Worm (Caenorhabditis elegans): ENCODE results near the gene best-19.

best-19 gene

ce11 chrIV:274185-274584 lies 9.3 kb upstream of the best-19 start, which contains the start of gene sma-10:
Gene sma-10 (plus strand): TSS chrIV:274420.
- TF ChIP-seq unc-39 (tag; optimal IDR thresholded peaks at IDR 0.05) (no peak), drap-1 (GFP tag; optimal IDR thresholded peaks at IDR 0.05) (no peak), ztf-11 (tag; optimal IDR thresholded peaks at IDR 0.05) (no peak), nhr-2 (tag; optimal IDR thresholded peaks at IDR 0.05) (no peak)

DNA sequence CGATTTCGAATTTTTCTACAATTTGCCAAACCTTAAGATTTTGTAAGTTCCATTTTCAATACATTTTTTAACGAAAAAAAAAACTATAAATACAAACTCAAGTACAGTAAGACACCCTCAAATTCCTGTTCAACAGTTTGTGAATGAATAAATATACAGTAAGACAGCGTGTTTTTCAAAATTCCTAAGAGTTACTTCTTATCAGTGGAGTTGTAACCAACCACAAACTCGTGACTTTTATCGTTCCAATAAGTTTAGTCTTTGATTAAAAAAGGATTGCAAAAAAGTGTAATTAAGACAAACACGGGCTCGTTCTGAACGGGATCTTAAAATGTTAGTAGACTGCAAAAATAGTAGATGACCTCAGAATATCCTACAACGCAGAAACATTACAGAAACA lies 8.3 kb upstream of the best-19 start:
- no peak for TF ChIP-seq mep-1 (tag; optimal IDR thresholded peaks at IDR 0.05)
- TF ChIP-seq lsy-2 (tag; optimal IDR thresholded peaks at IDR 0.05): no peak
- TF ChIP-seq bed-3 (GFP tag; optimal IDR thresholded peaks at IDR 0.05): no peak
- TF ChIP-seq nhr-76 (tag; optimal IDR thresholded peaks at IDR 0.05): no peak
- TF ChIP-seq nhr-2 (tag; optimal IDR thresholded peaks at IDR 0.05): no peak
- no peak for TF ChIP-seq unc-120 (tag; optimal IDR thresholded peaks at IDR 0.05; ENCODE audit: poor library complexity, severe bottlenecking)
- no peak for TF ChIP-seq zip-8 (tag; optimal IDR thresholded peaks at IDR 0.05)
- no peak for TF ChIP-seq unc-62 (GFP tag; optimal IDR thresholded peaks at IDR 0.05)

DNA sequence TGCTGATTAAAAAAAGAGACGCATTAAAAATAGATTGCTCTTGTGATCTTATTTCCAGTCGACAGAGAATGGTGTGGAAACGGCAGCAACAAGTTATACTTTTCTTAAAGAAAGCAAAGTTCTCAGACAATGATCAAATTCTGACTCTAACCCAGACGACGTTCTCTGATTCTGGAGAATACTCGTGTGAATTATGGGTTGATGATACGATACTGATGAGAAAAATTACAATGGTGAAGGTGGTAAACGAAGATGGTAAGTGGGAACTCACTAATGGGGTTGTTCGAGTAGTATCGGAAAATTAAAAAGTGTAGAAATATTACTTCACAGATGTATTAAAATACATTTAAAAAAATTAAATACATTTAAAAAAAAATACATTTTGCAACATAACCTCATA lies 5.2 kb upstream of the best-19 start:
- TF ChIP-seq ces-1 (GFP tag; optimal IDR thresholded peaks at IDR 0.05): no peak
- no peak for TF ChIP-seq unc-120 (tag; optimal IDR thresholded peaks at IDR 0.05; ENCODE audit: poor library complexity, severe bottlenecking)
- no peak for TF ChIP-seq sptf-1 (tag; optimal IDR thresholded peaks at IDR 0.05)
- TF ChIP-seq nhr-2 (tag; optimal IDR thresholded peaks at IDR 0.05): no peak
- TF ChIP-seq unc-62 (GFP tag; optimal IDR thresholded peaks at IDR 0.05): no peak
- no peak for TF ChIP-seq lin-13 (tag; optimal IDR thresholded peaks at IDR 0.05)
- TF ChIP-seq snpc-4 (tag; optimal IDR thresholded peaks at IDR 0.05): no peak
- no peak for TF ChIP-seq hlh-1 (tag; optimal IDR thresholded peaks at IDR 0.05)
- no peak for TF ChIP-seq ztf-11 (tag; optimal IDR thresholded peaks at IDR 0.05)
- TF ChIP-seq nhr-28 (tag; optimal IDR thresholded peaks at IDR 0.05): no peak
- no peak for TF ChIP-seq mls-2 (tag; optimal IDR thresholded peaks at IDR 0.05)
- TF ChIP-seq ceh-83 (GFP tag; optimal IDR thresholded peaks at IDR 0.05): no peak
- no peak for TF ChIP-seq lsy-2 (tag; optimal IDR thresholded peaks at IDR 0.05)
- TF ChIP-seq nhr-237 (tag; optimal IDR thresholded peaks at IDR 0.05): no peak
- TF ChIP-seq ceh-43 (GFP tag; optimal IDR thresholded peaks at IDR 0.05): no peak
- no peak for TF ChIP-seq elt-1 (tag; optimal IDR thresholded peaks at IDR 0.05; ENCODE audit: borderline replicate concordance, insufficient read depth)
- TF ChIP-seq drap-1 (GFP tag; optimal IDR thresholded peaks at IDR 0.05): no peak
- no peak for TF ChIP-seq zip-8 (tag; optimal IDR thresholded peaks at IDR 0.05)
- no peak for TF ChIP-seq ceh-39 (tag; optimal IDR thresholded peaks at IDR 0.05)
- TF ChIP-seq M03D4.4 (tag; optimal IDR thresholded peaks at IDR 0.05): no peak

DNA sequence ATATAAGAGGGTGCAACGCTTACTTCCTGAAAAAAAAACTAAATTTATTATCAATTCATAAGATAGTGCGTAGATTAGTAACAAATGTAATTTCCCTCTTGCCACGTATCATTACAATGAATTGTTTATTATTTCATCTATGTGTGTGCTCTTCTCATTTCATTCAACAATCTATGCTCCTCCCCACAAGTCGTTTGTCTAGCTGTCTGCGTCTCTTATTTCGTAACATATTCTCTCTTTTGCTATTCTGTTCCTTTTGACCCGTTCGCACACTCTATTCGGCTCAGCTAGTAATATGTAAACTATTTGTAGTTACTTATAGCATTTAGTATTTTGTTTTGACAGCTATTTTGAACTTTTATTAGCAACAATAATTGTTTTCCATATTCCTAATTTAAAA lies 1.4 kb upstream of the best-19 start:
- no peak for TF ChIP-seq mep-1 (tag; optimal IDR thresholded peaks at IDR 0.05)
- no peak for TF ChIP-seq ceh-43 (GFP tag; optimal IDR thresholded peaks at IDR 0.05)
- TF ChIP-seq sem-2 (GFP tag; optimal IDR thresholded peaks at IDR 0.05): no peak
- TF ChIP-seq sptf-1 (tag; optimal IDR thresholded peaks at IDR 0.05): no peak
- TF ChIP-seq unc-120 (tag; optimal IDR thresholded peaks at IDR 0.05; ENCODE audit: poor library complexity, severe bottlenecking): peak; percentile 56
- peak; percentile 14 for TF ChIP-seq ces-1 (GFP tag; optimal IDR thresholded peaks at IDR 0.05)
- TF ChIP-seq hlh-1 (tag; optimal IDR thresholded peaks at IDR 0.05): no peak

DNA sequence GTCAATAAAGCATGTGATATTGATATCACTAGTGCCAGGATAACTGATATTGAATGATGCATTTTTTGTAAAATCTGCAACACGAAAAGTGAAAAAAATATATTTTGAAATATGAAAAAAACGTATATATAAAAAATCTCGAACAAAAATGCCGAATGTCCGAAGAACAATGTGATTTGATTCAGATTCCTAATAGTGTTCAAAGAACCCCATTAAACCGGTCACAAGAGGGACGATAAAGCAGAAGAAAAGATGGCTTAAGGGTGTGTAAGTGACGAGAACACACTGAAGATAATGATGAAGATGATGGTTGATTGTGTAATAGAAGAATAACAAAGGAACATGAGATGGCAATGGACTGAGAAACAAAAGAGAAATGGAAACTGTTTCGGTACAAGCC lies 4.6 kb downstream of the best-19 start, which contains the start of gene T21D12.14:
TSS of gene T21D12.14 (minus strand) at position 101 of the 400 bp plus-strand sequence.
- TF ChIP-seq ceh-43 (GFP tag; optimal IDR thresholded peaks at IDR 0.05): no peak

DNA sequence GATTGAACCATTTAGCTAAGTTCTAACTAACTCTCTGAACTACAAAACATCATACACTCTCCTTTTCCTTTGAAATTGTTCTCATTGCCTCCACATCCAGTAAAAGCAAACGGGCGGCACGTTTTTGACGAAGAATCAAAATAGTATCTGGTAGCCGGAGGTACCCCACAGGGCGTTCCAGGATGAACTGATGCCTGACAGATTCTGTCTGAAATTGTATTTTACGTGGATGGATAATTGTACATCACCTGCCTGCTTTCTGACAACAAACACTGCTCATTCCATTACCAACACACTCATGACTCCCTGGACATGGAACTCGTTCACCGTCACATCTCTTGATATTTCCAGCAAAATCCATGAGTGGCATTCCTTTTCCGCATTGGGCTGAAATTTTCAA lies 6.9 kb downstream of the best-19 start:
- TF ChIP-seq M03D4.4 (tag; optimal IDR thresholded peaks at IDR 0.05) (no peak), elt-1 (tag; optimal IDR thresholded peaks at IDR 0.05; ENCODE audit: borderline replicate concordance, insufficient read depth) (no peak), mab-5 (tag; optimal IDR thresholded peaks at IDR 0.05) (no peak)

- TF ChIP-seq ham-2 (GFP tag; optimal IDR thresholded peaks at IDR 0.05) (no peak), nhr-76 (tag; optimal IDR thresholded peaks at IDR 0.05) (no peak), hlh-1 (tag; optimal IDR thresholded peaks at IDR 0.05) (no peak), lin-13 (tag; optimal IDR thresholded peaks at IDR 0.05) (no peak), snpc-4 (tag; optimal IDR thresholded peaks at IDR 0.05) (no peak), mls-2 (tag; optimal IDR thresholded peaks at IDR 0.05) (no peak), mab-5 (tag; optimal IDR thresholded peaks at IDR 0.05) (no peak), ceh-43 (GFP tag; optimal IDR thresholded peaks at IDR 0.05) (no peak), elt-3 (tag; optimal IDR thresholded peaks at IDR 0.05) (no peak), unc-120 (tag; optimal IDR thresholded peaks at IDR 0.05; ENCODE audit: poor library complexity, severe bottlenecking) (no peak), nhr-2 (tag; optimal IDR thresholded peaks at IDR 0.05) (no peak)
Measured at ce11 chrIV:291356-291755, 7.9 kb downstream of the best-19 start, which contains the start of gene T21D12.7. Gene T21D12.7 (minus strand): TSS chrIV:291456.
